Worm (Caenorhabditis elegans): ENCODE data around the gene ippk-1.

ippk-1 gene

ce11 chrII:12054150-12054549, 11.4 kb downstream of the ippk-1 start:
- TF ChIP-seq ref-1 (GFP tag; conservative IDR thresholded peaks at IDR 0.05) (no peak), T22C8.4 (GFP tag; IDR thresholded peaks at IDR 0.05) (no peak), ztf-29 (GFP tag; IDR thresholded peaks at IDR 0.05) (no peak), ztf-23 (GFP tag; IDR thresholded peaks at IDR 0.05) (no peak), med-1 (GFP tag; optimal IDR thresholded peaks at IDR 0.05; ENCODE audit: insufficient read depth) (no peak), flt-1 (GFP tag; IDR thresholded peaks at IDR 0.05) (no peak), klf-2 (GFP tag; conservative IDR thresholded peaks at IDR 0.05) (no peak), tab-1 (GFP tag; IDR thresholded peaks at IDR 0.05) (no peak), cog-1 (tag; optimal IDR thresholded peaks at IDR 0.05) (no peak)

ce11 chrII:12054558-12054957, 11.8 kb downstream of the ippk-1 start:
- TF ChIP-seq ztf-29 (GFP tag; IDR thresholded peaks at IDR 0.05) = no peak
- TF ChIP-seq med-1 (GFP tag; optimal IDR thresholded peaks at IDR 0.05; ENCODE audit: insufficient read depth) = no peak

ce11 chrII:12055408-12056140, 12.9 kb downstream of the ippk-1 start:
- TF ChIP-seq flt-1 (GFP tag; IDR thresholded peaks at IDR 0.05) (no peak), med-1 (GFP tag; optimal IDR thresholded peaks at IDR 0.05; ENCODE audit: insufficient read depth) (no peak), T22C8.4 (GFP tag; IDR thresholded peaks at IDR 0.05) (no peak), ref-1 (GFP tag; conservative IDR thresholded peaks at IDR 0.05) (no peak)

- TF ChIP-seq T22C8.4 (GFP tag; IDR thresholded peaks at IDR 0.05) = no peak
- TF ChIP-seq ref-1 (GFP tag; conservative IDR thresholded peaks at IDR 0.05) = no peak
- no peak for TF ChIP-seq ztf-23 (GFP tag; IDR thresholded peaks at IDR 0.05)
- TF ChIP-seq flt-1 (GFP tag; IDR thresholded peaks at IDR 0.05) = no peak
- TF ChIP-seq klf-2 (GFP tag; conservative IDR thresholded peaks at IDR 0.05) = no peak
- TF ChIP-seq med-1 (GFP tag; optimal IDR thresholded peaks at IDR 0.05; ENCODE audit: insufficient read depth) = no peak
- no peak for TF ChIP-seq ztf-29 (GFP tag; IDR thresholded peaks at IDR 0.05)
- no peak for TF ChIP-seq cog-1 (tag; optimal IDR thresholded peaks at IDR 0.05)
- no peak for TF ChIP-seq tab-1 (GFP tag; IDR thresholded peaks at IDR 0.05)
Measured at ce11 chrII:12058298-12058697, 15.6 kb downstream of the ippk-1 start.

- no peak for TF ChIP-seq flt-1 (GFP tag; IDR thresholded peaks at IDR 0.05)
- no peak for TF ChIP-seq ztf-23 (GFP tag; IDR thresholded peaks at IDR 0.05)
- TF ChIP-seq med-1 (GFP tag; optimal IDR thresholded peaks at IDR 0.05; ENCODE audit: insufficient read depth) = no peak
- TF ChIP-seq cog-1 (tag; optimal IDR thresholded peaks at IDR 0.05) = no peak
- TF ChIP-seq ref-1 (GFP tag; conservative IDR thresholded peaks at IDR 0.05) = no peak
- no peak for TF ChIP-seq tab-1 (GFP tag; IDR thresholded peaks at IDR 0.05)
- TF ChIP-seq T22C8.4 (GFP tag; IDR thresholded peaks at IDR 0.05) = no peak
- no peak for TF ChIP-seq klf-2 (GFP tag; conservative IDR thresholded peaks at IDR 0.05)
- TF ChIP-seq ztf-29 (GFP tag; IDR thresholded peaks at IDR 0.05) = no peak
Measured at ce11 chrII:12059872-12060271, 17.2 kb downstream of the ippk-1 start.

ce11 chrII:12062521-12062920, 19.8 kb downstream of the ippk-1 start, which contains the start of gene arrd-7:
TSS of gene arrd-7 (minus strand) at chrII:12062621.
- TF ChIP-seq ztf-29 (GFP tag; IDR thresholded peaks at IDR 0.05) (no peak), cog-1 (tag; optimal IDR thresholded peaks at IDR 0.05) (no peak), klf-2 (GFP tag; conservative IDR thresholded peaks at IDR 0.05) (no peak)

ce11 chrII:12063076-12063475, 20.4 kb downstream of the ippk-1 start:
- TF ChIP-seq T22C8.4 (GFP tag; IDR thresholded peaks at IDR 0.05) (no peak), cog-1 (tag; optimal IDR thresholded peaks at IDR 0.05) (no peak), ztf-23 (GFP tag; IDR thresholded peaks at IDR 0.05) (no peak)

ce11 chrII:12064680-12065135, 22.0 kb downstream of the ippk-1 start, which contains the start of gene arrd-8:
TSS of gene arrd-8 (plus strand) at chrII:12065085.
- no peak for TF ChIP-seq tab-1 (GFP tag; IDR thresholded peaks at IDR 0.05)
- no peak for TF ChIP-seq klf-2 (GFP tag; conservative IDR thresholded peaks at IDR 0.05)

ce11 chrII:12067451-12068076, 24.9 kb downstream of the ippk-1 start, which contains the start of gene Y17G7B.22:
TSS of gene Y17G7B.22 (plus strand) at chrII:12068026.
- TF ChIP-seq ztf-29 (GFP tag; IDR thresholded peaks at IDR 0.05) (no peak), T22C8.4 (GFP tag; IDR thresholded peaks at IDR 0.05) (no peak), cog-1 (tag; optimal IDR thresholded peaks at IDR 0.05) (no peak), ztf-23 (GFP tag; IDR thresholded peaks at IDR 0.05) (no peak), flt-1 (GFP tag; IDR thresholded peaks at IDR 0.05) (no peak)

- TF ChIP-seq klf-2 (GFP tag; conservative IDR thresholded peaks at IDR 0.05) = no peak
- no peak for TF ChIP-seq ztf-29 (GFP tag; IDR thresholded peaks at IDR 0.05)
- no peak for TF ChIP-seq T22C8.4 (GFP tag; IDR thresholded peaks at IDR 0.05)
- TF ChIP-seq ztf-23 (GFP tag; IDR thresholded peaks at IDR 0.05) = no peak
- no peak for TF ChIP-seq med-1 (GFP tag; optimal IDR thresholded peaks at IDR 0.05; ENCODE audit: insufficient read depth)
- no peak for TF ChIP-seq tab-1 (GFP tag; IDR thresholded peaks at IDR 0.05)
- TF ChIP-seq cog-1 (tag; optimal IDR thresholded peaks at IDR 0.05) = no peak
- TF ChIP-seq flt-1 (GFP tag; IDR thresholded peaks at IDR 0.05) = no peak
- TF ChIP-seq ref-1 (GFP tag; conservative IDR thresholded peaks at IDR 0.05) = no peak
Measured at ce11 chrII:12071243-12071642, 28.5 kb downstream of the ippk-1 start.

All from whole organism, midembryonic.